Worm (Caenorhabditis elegans) whole organism, L2 larva: Measurements from ENCODE around the gene atln-2.

ENCODE experiments used
- C34F6.9 ChIP-seq: fragments of 150-350 bp; optimal IDR thresholded peaks from 2 replicates; lab custom pipeline; 2014; ENCODE audit warnings: missing biosample characterization, missing genetic modification characterization
- F13H6.1 ChIP-seq: sonication (generic microtip); optimal IDR thresholded peaks from 2 replicates; lab custom pipeline; 2016; ENCODE audit warnings: missing genetic modification characterization, missing compliant biosample characterization
- R02D3.7 ChIP-seq: fragments of 150-350 bp; optimal IDR thresholded peaks from 2 replicates; lab custom pipeline; 2014; ENCODE audit warnings: missing biosample characterization, missing genetic modification characterization
- Y55F3AM.14 ChIP-seq: fragments of 200-800 bp; sonication (Bioruptor generic); optimal IDR thresholded peaks from 2 replicates; lab custom pipeline; 2018; ENCODE audit warnings: mild to moderate bottlenecking, missing genetic modification characterization, missing compliant biosample characterization
- ZK546.5 ChIP-seq: sonication (generic microtip); optimal IDR thresholded peaks from 2 replicates; lab custom pipeline; 2017; ENCODE audit warnings: missing biosample characterization, missing genetic modification characterization
- alr-1 ChIP-seq: fragments of 150-350 bp; optimal IDR thresholded peaks from 2 replicates; lab custom pipeline; 2014; ENCODE audit warnings: missing biosample characterization, missing genetic modification characterization
- aly-2 ChIP-seq: fragments of 150-350 bp; optimal IDR thresholded peaks from 2 replicates; lab custom pipeline; 2014; ENCODE audit warnings: missing biosample characterization, missing genetic modification characterization
- ama-1 ChIP-seq: fragments of 150-350 bp; optimal IDR thresholded peaks from 2 replicates; lab custom pipeline; 2018; ENCODE audit warnings: inconsistent platforms
- blmp-1 ChIP-seq: sonication (generic microtip); optimal IDR thresholded peaks from 2 replicates; lab custom pipeline; 2017; ENCODE audit warnings: missing genetic modification characterization, mild to moderate bottlenecking, missing compliant biosample characterization, antibody characterized with exemption, moderate library complexity; ENCODE audit not compliant: insufficient read depth
- ceh-16 ChIP-seq: fragments of 150-350 bp; optimal IDR thresholded peaks from 2 replicates; lab custom pipeline; 2014; ENCODE audit warnings: missing biosample characterization, missing genetic modification characterization
- ceh-82 ChIP-seq: fragments of 150-350 bp; optimal IDR thresholded peaks from 2 replicates; lab custom pipeline; 2014; ENCODE audit warnings: missing biosample characterization, missing genetic modification characterization
- crh-2 ChIP-seq: sonication (generic microtip); optimal IDR thresholded peaks from 2 replicates; lab custom pipeline; 2017; ENCODE audit warnings: missing biosample characterization, missing genetic modification characterization
- elt-1 ChIP-seq: fragments of 150-350 bp; optimal IDR thresholded peaks from 2 replicates; lab custom pipeline; 2014; ENCODE audit warnings: missing biosample characterization, missing genetic modification characterization
- elt-3 ChIP-seq: sonication (generic microtip); optimal IDR thresholded peaks from 2 replicates; lab custom pipeline; 2017; ENCODE audit warnings: missing biosample characterization, missing genetic modification characterization
- gmeb-1 ChIP-seq: fragments of 150-350 bp; optimal IDR thresholded peaks from 2 replicates; lab custom pipeline; 2014; ENCODE audit warnings: missing biosample characterization, missing genetic modification characterization
- lin-11 ChIP-seq: fragments of 150-350 bp; sonication (generic microtip); optimal IDR thresholded peaks from 2 replicates; lab custom pipeline; 2014; ENCODE audit warnings: missing biosample characterization, missing genetic modification characterization, inconsistent platforms, mixed read lengths
- lin-13 ChIP-seq: fragments of 150-350 bp; optimal IDR thresholded peaks from 2 replicates; lab custom pipeline; 2014; ENCODE audit warnings: missing biosample characterization, missing genetic modification reagents, missing genetic modification characterization
- lin-39 ChIP-seq: fragments of 150-350 bp; optimal IDR thresholded peaks from 2 replicates; lab custom pipeline; 2014; ENCODE audit warnings: missing biosample characterization, missing genetic modification reagents, missing genetic modification characterization
- lsy-2 ChIP-seq, 2 experiments: fragments of 150-350 bp in 1 of 2; sonication (generic microtip) in 1 of 2; optimal IDR thresholded peaks; 2 replicates each; lab custom pipeline; 2014 to 2017; ENCODE audit warnings: missing biosample characterization in 2 of 2, missing genetic modification characterization in 2 of 2
- mab-5 ChIP-seq: fragments of 150-350 bp; optimal IDR thresholded peaks from 2 replicates; lab custom pipeline; 2014; ENCODE audit warnings: missing biosample characterization, missing genetic modification characterization
- mbf-1 ChIP-seq: sonication (generic microtip); optimal IDR thresholded peaks from 2 replicates; lab custom pipeline; 2017; ENCODE audit warnings: missing biosample characterization, missing genetic modification characterization
- mdl-1 ChIP-seq, 2 experiments: fragments of 150-350 bp in 1 of 2; sonication (generic microtip) in 1 of 2; optimal IDR thresholded peaks; 2 replicates each; lab custom pipeline; 2017; ENCODE audit warnings: missing biosample characterization in 2 of 2, missing genetic modification characterization in 2 of 2
- nhr-12 ChIP-seq: fragments of 150-350 bp; optimal IDR thresholded peaks from 2 replicates; lab custom pipeline; 2014; ENCODE audit warnings: missing biosample characterization, missing genetic modification characterization
- nhr-129 ChIP-seq: fragments of 150-350 bp; optimal IDR thresholded peaks from 2 replicates; lab custom pipeline; 2014; ENCODE audit warnings: missing biosample characterization, missing genetic modification characterization
- nhr-21 ChIP-seq: fragments of 150-350 bp; optimal IDR thresholded peaks from 2 replicates; lab custom pipeline; 2014; ENCODE audit warnings: missing biosample characterization, missing genetic modification characterization
- nhr-23 ChIP-seq: fragments of 150-350 bp; optimal IDR thresholded peaks from 2 replicates; lab custom pipeline; 2014; ENCODE audit warnings: missing biosample characterization, missing genetic modification reagents, missing genetic modification characterization
- nhr-237 ChIP-seq: fragments of 150-350 bp; optimal IDR thresholded peaks from 2 replicates; lab custom pipeline; 2014; ENCODE audit warnings: missing biosample characterization, missing genetic modification characterization
- nhr-25 ChIP-seq: fragments of 150-350 bp; sonication (generic microtip); optimal IDR thresholded peaks from 3 replicates; lab custom pipeline; 2014; ENCODE audit warnings: missing biosample characterization, missing genetic modification characterization
- nhr-6 ChIP-seq: fragments of 150-350 bp; optimal IDR thresholded peaks from 2 replicates; lab custom pipeline; 2014; ENCODE audit warnings: missing biosample characterization, missing genetic modification characterization
- nhr-77 ChIP-seq: fragments of 150-350 bp; optimal IDR thresholded peaks from 2 replicates; lab custom pipeline; 2014; ENCODE audit warnings: missing biosample characterization, missing genetic modification characterization
- peb-1 ChIP-seq: fragments of 150-350 bp; optimal IDR thresholded peaks from 2 replicates; lab custom pipeline; 2014; ENCODE audit warnings: missing biosample characterization, missing genetic modification characterization
- sem-4 ChIP-seq: fragments of 150-350 bp; optimal IDR thresholded peaks from 2 replicates; lab custom pipeline; 2014; ENCODE audit warnings: missing biosample characterization, missing genetic modification reagents, missing genetic modification characterization
- snpc-4 ChIP-seq: fragments of 150-350 bp; optimal IDR thresholded peaks from 2 replicates; lab custom pipeline; 2014; ENCODE audit warnings: missing biosample characterization, missing genetic modification characterization
- unc-39 ChIP-seq: fragments of 150-350 bp; optimal IDR thresholded peaks from 2 replicates; lab custom pipeline; 2014; ENCODE audit warnings: missing biosample characterization, missing genetic modification characterization
- unc-55 ChIP-seq: fragments of 150-350 bp; sonication (generic microtip); optimal IDR thresholded peaks from 3 replicates; lab custom pipeline; 2014; ENCODE audit warnings: missing biosample characterization, missing genetic modification reagents, missing genetic modification characterization
- unc-62 ChIP-seq: fragments of 150-350 bp; optimal IDR thresholded peaks from 2 replicates; lab custom pipeline; 2014; ENCODE audit warnings: missing biosample characterization, missing genetic modification reagents, missing genetic modification characterization
- ztf-1 ChIP-seq: fragments of 200-800 bp; sonication (Bioruptor generic); conservative IDR thresholded peaks from 2 replicates; pipeline ENCODE4 v1.3.6; 2022; ENCODE audit warnings: missing genetic modification characterization, missing compliant biosample characterization
- ztf-11 ChIP-seq: sonication (generic microtip); optimal IDR thresholded peaks from 2 replicates; lab custom pipeline; 2017; ENCODE audit warnings: missing biosample characterization, missing genetic modification characterization
- ztf-4 ChIP-seq: fragments of 150-350 bp; optimal IDR thresholded peaks from 2 replicates; lab custom pipeline; 2014; ENCODE audit warnings: missing biosample characterization, missing genetic modification characterization

atln-2 gene

DNA sequence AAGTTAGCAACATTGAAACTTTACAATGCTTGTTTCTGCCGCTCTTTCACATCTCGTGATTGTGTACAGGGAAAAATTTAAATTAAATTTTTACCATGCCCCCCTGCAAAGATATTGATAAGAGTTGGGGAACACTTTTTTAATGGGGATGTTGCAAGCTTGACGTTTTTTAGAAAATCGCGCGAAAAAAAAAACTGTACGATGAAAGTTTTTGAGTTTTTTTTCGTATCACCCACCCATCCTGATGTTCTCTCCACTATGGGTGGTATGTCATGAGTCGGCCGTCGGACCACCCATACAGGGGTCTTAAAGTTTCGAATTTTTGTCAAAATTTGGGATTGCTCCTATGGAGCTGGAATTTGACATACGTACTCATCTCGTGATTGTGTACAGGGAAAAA is 32.4 kb upstream of the atln-2 start:
- TF ChIP-seq ztf-4 (tag; lab: Kevin White, UChicago) (no peak), ceh-16 (tag; lab: Kevin White, UChicago) (no peak), lin-11 (tag; lab: Kevin White, UChicago) (no peak), nhr-6 (no peak)

ce11 chrIV:14950468-14950867 is 30.9 kb upstream of the atln-2 start, which contains the start of gene Y41E3.22:
TSS of gene Y41E3.22 (plus strand) at chrIV:14950710.
- TF ChIP-seq ZK546.5 (tag; lab: Kevin White, UChicago) (no peak), ztf-1 (no peak)
- TF ChIP-seq, all 48 proteins: peak for 0

DNA sequence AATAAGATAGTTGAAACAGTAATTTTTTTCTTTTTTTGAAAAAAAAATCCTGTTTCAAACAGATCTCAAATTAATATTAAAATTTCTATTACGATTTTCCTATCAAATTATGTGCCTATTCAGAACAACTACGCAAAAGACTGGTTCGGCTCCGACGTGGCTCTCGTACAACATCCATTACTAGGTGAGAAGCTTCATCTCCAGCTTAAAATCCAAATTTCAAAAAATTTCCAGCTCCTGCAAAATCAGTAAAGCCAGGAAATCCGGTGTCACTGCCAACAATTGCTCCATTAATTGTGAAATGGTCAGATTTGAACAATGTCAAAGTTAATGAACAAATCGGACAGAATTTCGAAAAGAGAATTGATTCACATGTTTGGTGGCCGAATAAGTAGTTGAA is 27.6 kb upstream of the atln-2 start:
- TF ChIP-seq ama-1 (no peak), ztf-11 (tag; lab: Kevin White, UChicago) (no peak), nhr-237 (tag; lab: Kevin White, UChicago) (no peak), ceh-16 (tag; lab: Kevin White, UChicago) (no peak), F13H6.1 (no peak), unc-55 (GFP tag; lab: Kevin White, UChicago) (no peak), gmeb-1 (tag; lab: Kevin White, UChicago) (no peak), R02D3.7 (no peak), unc-39 (no peak)

ce11 chrIV:14954842-14955241 is 26.6 kb upstream of the atln-2 start:
- peak in 1 of 2 experiments; percentile 69 for TF ChIP-seq lsy-2 (tag; optimal IDR thresholded peaks at IDR 0.05; lab: Kevin White, UChicago)
- no peak for TF ChIP-seq nhr-6
- TF ChIP-seq nhr-23 (tag; lab: Kevin White, UChicago): no peak
- TF ChIP-seq nhr-129: peak; percentile 6
- no peak for TF ChIP-seq nhr-21 (tag; lab: Kevin White, UChicago)
- TF ChIP-seq alr-1 (tag; lab: Kevin White, UChicago): no peak

DNA sequence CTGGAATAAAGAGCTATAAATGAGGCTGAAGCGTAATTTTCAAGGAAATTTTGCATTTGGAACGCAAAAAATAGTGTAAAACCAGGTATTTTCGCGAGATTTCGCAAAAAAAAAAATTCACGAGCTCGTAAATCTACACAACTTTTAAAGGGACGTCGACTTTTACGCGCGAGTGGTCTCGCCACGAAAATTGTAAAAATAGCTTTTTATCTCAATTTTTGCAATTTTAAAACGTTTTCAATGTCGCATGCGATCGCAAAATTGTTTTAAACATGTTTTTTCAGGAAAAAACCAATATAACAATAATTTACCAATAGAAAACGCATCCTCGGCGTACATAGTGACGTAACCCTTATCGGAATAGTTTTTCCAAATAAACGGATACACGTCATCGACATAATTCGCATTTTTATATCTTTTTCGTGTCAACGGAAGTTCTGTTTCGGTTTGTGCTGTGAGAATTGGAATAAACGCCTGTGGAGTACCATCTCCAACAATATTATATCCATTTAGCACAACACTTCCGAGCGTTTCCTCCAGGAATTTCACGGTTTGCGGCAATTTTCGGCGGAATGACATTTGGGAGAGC is 24.6 kb upstream of the atln-2 start:
- TF ChIP-seq peb-1: no peak
- no peak for TF ChIP-seq ZK546.5 (tag; lab: Kevin White, UChicago)
- no peak for TF ChIP-seq elt-1 (tag; lab: Kevin White, UChicago)
- TF ChIP-seq sem-4 (tag; lab: Kevin White, UChicago): no peak
- peak; percentile 57 for TF ChIP-seq R02D3.7
- TF ChIP-seq ceh-82 (tag; lab: Kevin White, UChicago): no peak
- no peak for TF ChIP-seq elt-3 (tag; lab: Kevin White, UChicago)
- peak in 1 of 2 experiments; percentile 19 for TF ChIP-seq lsy-2 (tag; optimal IDR thresholded peaks at IDR 0.05; lab: Kevin White, UChicago)
- TF ChIP-seq lin-13: no peak
- TF ChIP-seq lin-39 (tag; lab: Kevin White, UChicago): no peak
- TF ChIP-seq crh-2: no peak
- TF ChIP-seq mab-5 (tag; lab: Kevin White, UChicago): no peak
- TF ChIP-seq C34F6.9 (tag; lab: Kevin White, UChicago): no peak
- TF ChIP-seq ztf-1: no peak
- no peak for TF ChIP-seq ceh-16 (tag; lab: Kevin White, UChicago)
- no peak for TF ChIP-seq mdl-1 (tag; optimal IDR thresholded peaks at IDR 0.05; lab: Kevin White, UChicago)
- TF ChIP-seq Y55F3AM.14 (GFP tag; lab: Kevin White, UChicago): no peak
- TF ChIP-seq nhr-77 (tag; lab: Kevin White, UChicago): no peak
- TF ChIP-seq blmp-1 (tag; lab: Kevin White, UChicago): no peak
- TF ChIP-seq ztf-4 (tag; lab: Kevin White, UChicago): no peak
- no peak for TF ChIP-seq unc-62 (GFP tag; lab: Kevin White, UChicago)
- no peak for TF ChIP-seq F13H6.1
- TF ChIP-seq alr-1 (tag; lab: Kevin White, UChicago): no peak
- no peak for TF ChIP-seq ama-1
- TF ChIP-seq nhr-21 (tag; lab: Kevin White, UChicago): no peak
- TF ChIP-seq aly-2: no peak
- TF ChIP-seq nhr-12 (tag; lab: Kevin White, UChicago): no peak
- TF ChIP-seq nhr-129: peak; percentile 7
- TF ChIP-seq unc-55 (GFP tag; lab: Kevin White, UChicago): peak; percentile 11
- TF ChIP-seq unc-39: no peak
- TF ChIP-seq mbf-1: no peak
- no peak for TF ChIP-seq snpc-4
- no peak for TF ChIP-seq nhr-25 (tag; lab: Kevin White, UChicago)
- no peak for TF ChIP-seq lin-11 (tag; lab: Kevin White, UChicago)
